Worm (Caenorhabditis elegans) whole organism, L1 larva: ENCODE results near the gene srt-6.

Experiments used
- blmp-1 ChIP-seq: fragments of 150-350 bp; optimal IDR thresholded peaks from 2 replicates; lab custom pipeline; 2014; ENCODE audit warnings: missing biosample characterization, missing genetic modification characterization
- ceh-90 ChIP-seq: sonication (generic microtip); optimal IDR thresholded peaks from 2 replicates; lab custom pipeline; 2016; ENCODE audit warnings: missing genetic modification characterization, missing compliant biosample characterization
- nhr-76 ChIP-seq: sonication (generic microtip); optimal IDR thresholded peaks from 2 replicates; lab custom pipeline; 2017; ENCODE audit warnings: missing biosample characterization, missing genetic modification characterization
- snpc-4 ChIP-seq: fragments of 150-350 bp; optimal IDR thresholded peaks from 2 replicates; lab custom pipeline; 2014; ENCODE audit warnings: missing biosample characterization, missing genetic modification characterization
- zag-1 ChIP-seq: fragments of 150-350 bp; optimal IDR thresholded peaks from 2 replicates; lab custom pipeline; 2014; ENCODE audit warnings: missing biosample characterization, missing genetic modification characterization
- ztf-11 ChIP-seq, 2 experiments: sonication (generic microtip); optimal IDR thresholded peaks; 2 replicates each; lab custom pipeline; 2016 to 2017; ENCODE audit warnings: missing genetic modification characterization in 2 of 2, missing biosample characterization in 1 of 2, missing compliant biosample characterization in 1 of 2

ce11 chrV:7395359-7395758 lies 13.3 kb downstream of the srt-6 start, which contains the start of gene srx-9:
- TF ChIP-seq ceh-90 (tag; lab: Kevin White, UChicago) (no peak), ztf-11 (tag; optimal IDR thresholded peaks at IDR 0.05; lab: Kevin White, UChicago) (no peak), zag-1 (no peak), nhr-76 (no peak), snpc-4 (tag; lab: Kevin White, UChicago) (no peak), blmp-1 (no peak)
